Worm (Caenorhabditis elegans): ENCODE results near the gene T26H5.4.

DNA sequence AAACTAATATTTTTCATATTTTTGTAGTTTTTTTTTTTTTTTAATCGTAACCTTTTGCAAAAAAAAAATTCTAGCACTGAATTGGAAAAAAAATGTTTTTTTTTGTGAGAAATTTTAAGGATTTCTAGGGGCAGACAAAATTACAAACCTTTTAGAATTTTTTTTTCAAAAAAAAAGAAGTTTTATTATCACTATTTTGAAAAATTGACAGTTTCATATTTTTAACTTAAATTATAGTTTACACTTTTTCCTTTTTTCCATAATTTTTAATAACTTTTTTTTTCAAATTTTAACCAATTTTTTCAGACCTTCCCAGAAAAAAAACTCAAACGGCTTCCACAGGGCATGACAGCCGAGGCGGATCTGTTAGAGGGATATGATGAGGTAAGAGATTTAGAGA is 22.5 kb upstream of the T26H5.4 start, which contains the start of gene dpf-1:
- TF ChIP-seq W03F9.2 (tag; optimal IDR thresholded peaks at IDR 0.05) (no peak), dao-5 (tag; optimal IDR thresholded peaks at IDR 0.05) (no peak)
